Worm (Caenorhabditis elegans): Measurements from ENCODE around the gene gars-1.

- TF ChIP-seq nhr-19 (GFP tag; conservative IDR thresholded peaks at IDR 0.05) (no peak), zip-4 (GFP tag; optimal IDR thresholded peaks at IDR 0.05) (no peak), elt-3 (tag; optimal IDR thresholded peaks at IDR 0.05) (no peak), lin-15B (tag; optimal IDR thresholded peaks at IDR 0.05) (no peak), efl-1 (optimal IDR thresholded peaks at IDR 0.05) (no peak), efl-1 (GFP tag; optimal IDR thresholded peaks at IDR 0.05 in 1 of 2) (no peak), hlh-4 (tag; optimal IDR thresholded peaks at IDR 0.05) (no peak)
Measured at ce11 chrIII:5143520-5143919, 19.9 kb downstream of the gars-1 start.
